Worm (Caenorhabditis elegans): ENCODE data around the gene gop-3.
A peak's percentile ranks its signal among the peaks of the same experiment; 100 is the strongest.

gop-3 gene

DNA sequence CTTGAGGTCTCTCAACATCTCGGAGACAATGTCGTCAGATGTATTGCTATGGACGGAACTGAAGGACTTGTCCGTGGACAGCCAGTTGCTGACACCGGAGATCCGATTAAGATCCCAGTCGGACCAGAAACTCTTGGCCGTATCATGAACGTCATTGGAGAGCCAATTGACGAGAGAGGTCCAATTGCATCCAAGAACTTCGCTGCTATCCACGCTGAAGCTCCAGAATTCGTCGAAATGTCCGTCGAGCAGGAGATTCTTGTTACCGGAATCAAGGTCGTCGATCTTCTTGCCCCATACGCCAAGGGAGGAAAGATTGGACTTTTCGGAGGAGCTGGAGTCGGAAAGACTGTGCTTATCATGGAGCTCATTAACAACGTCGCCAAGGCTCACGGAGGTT is 31.7 kb upstream of the gop-3 start:
- TF ChIP-seq ceh-43 (GFP tag; optimal IDR thresholded peaks at IDR 0.05): no peak
- TF ChIP-seq drap-1 (GFP tag; optimal IDR thresholded peaks at IDR 0.05): no peak
- TF ChIP-seq mep-1 (tag; optimal IDR thresholded peaks at IDR 0.05): no peak
- no peak for TF ChIP-seq snpc-4 (tag; optimal IDR thresholded peaks at IDR 0.05)
- TF ChIP-seq bed-3 (GFP tag; optimal IDR thresholded peaks at IDR 0.05): no peak
- no peak for TF ChIP-seq nhr-237 (tag; optimal IDR thresholded peaks at IDR 0.05)
- TF ChIP-seq mls-2 (tag; optimal IDR thresholded peaks at IDR 0.05): no peak
- TF ChIP-seq ztf-11 (tag; optimal IDR thresholded peaks at IDR 0.05): no peak
- no peak for TF ChIP-seq nhr-28 (tag; optimal IDR thresholded peaks at IDR 0.05)
- no peak for TF ChIP-seq sem-2 (GFP tag; optimal IDR thresholded peaks at IDR 0.05)
- no peak for TF ChIP-seq ham-2 (GFP tag; optimal IDR thresholded peaks at IDR 0.05)
- no peak for TF ChIP-seq elt-1 (tag; optimal IDR thresholded peaks at IDR 0.05; ENCODE audit: borderline replicate concordance, insufficient read depth)
- TF ChIP-seq elt-3 (tag; optimal IDR thresholded peaks at IDR 0.05): no peak
- TF ChIP-seq unc-62 (GFP tag; optimal IDR thresholded peaks at IDR 0.05): no peak
- no peak for TF ChIP-seq unc-39 (tag; optimal IDR thresholded peaks at IDR 0.05)
- no peak for TF ChIP-seq pha-4 (tag; optimal IDR thresholded peaks at IDR 0.05)
- TF ChIP-seq ceh-39 (tag; optimal IDR thresholded peaks at IDR 0.05): no peak
- no peak for TF ChIP-seq ces-1 (GFP tag; optimal IDR thresholded peaks at IDR 0.05)
- no peak for TF ChIP-seq zip-8 (tag; optimal IDR thresholded peaks at IDR 0.05)

DNA sequence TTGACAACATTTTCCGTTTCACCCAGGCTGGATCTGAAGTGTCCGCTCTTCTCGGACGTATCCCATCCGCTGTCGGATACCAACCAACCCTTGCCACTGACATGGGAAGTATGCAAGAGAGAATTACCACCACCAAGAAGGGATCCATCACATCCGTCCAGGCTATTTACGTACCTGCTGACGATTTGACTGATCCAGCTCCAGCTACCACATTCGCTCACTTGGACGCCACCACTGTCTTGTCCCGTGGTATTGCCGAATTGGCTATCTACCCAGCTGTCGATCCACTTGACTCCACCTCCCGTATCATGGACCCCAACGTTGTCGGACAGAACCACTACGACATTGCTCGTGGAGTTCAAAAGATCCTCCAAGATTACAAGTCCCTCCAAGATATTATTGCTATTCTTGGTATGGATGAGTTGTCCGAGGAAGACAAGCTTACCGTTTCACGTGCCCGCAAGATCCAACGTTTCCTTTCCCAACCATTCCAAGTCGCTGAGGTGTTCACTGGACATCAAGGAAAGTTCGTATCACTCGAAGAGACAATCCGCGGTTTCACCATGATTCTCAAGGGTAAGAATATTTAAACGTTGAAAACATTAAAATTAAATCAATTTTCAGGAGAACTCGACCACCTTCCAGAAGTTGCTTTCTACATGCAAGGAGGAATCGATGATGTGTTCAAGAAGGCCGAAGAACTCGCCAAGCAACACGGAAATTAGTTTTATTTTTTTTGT is 30.8 kb upstream of the gop-3 start:
- no peak for TF ChIP-seq M03D4.4 (tag; optimal IDR thresholded peaks at IDR 0.05)
- no peak for TF ChIP-seq lsy-2 (tag; optimal IDR thresholded peaks at IDR 0.05)
- TF ChIP-seq tbx-8 (GFP tag; optimal IDR thresholded peaks at IDR 0.05): no peak
- TF ChIP-seq hlh-1 (tag; optimal IDR thresholded peaks at IDR 0.05): no peak
- TF ChIP-seq mab-5 (tag; optimal IDR thresholded peaks at IDR 0.05): no peak
- no peak for TF ChIP-seq elt-1 (tag; optimal IDR thresholded peaks at IDR 0.05; ENCODE audit: borderline replicate concordance, insufficient read depth)

DNA sequence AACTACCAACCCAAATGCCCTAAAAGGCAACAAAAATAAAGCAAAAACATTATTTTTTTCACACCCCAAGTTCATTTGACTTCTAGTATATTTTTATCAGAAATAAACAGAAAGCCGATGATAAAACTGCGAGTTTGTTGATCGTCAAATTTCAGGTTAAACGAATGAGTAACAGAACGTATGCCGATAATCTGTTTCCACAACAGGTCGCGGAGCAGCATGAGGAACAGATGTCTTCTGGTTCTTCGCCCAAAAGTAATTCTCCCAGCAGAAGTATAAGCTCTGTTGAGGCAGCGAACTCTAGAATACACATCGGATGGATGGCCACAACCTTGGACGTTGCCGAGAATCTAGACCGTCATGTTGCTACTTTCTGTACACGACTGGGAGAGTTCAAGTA is 30.1 kb upstream of the gop-3 start, which contains the start of gene prmt-5:
Gene prmt-5 (plus strand): TSS at position 141 of the 400 bp plus-strand sequence.
- no peak for TF ChIP-seq ztf-11 (tag; optimal IDR thresholded peaks at IDR 0.05)
- no peak for TF ChIP-seq nhr-28 (tag; optimal IDR thresholded peaks at IDR 0.05)
- TF ChIP-seq nhr-76 (tag; optimal IDR thresholded peaks at IDR 0.05): no peak
- no peak for TF ChIP-seq bed-3 (GFP tag; optimal IDR thresholded peaks at IDR 0.05)
- no peak for TF ChIP-seq blmp-1 (tag; optimal IDR thresholded peaks at IDR 0.05)
- TF ChIP-seq M03D4.4 (tag; optimal IDR thresholded peaks at IDR 0.05): no peak
- TF ChIP-seq nhr-12 (tag; optimal IDR thresholded peaks at IDR 0.05): no peak
- no peak for TF ChIP-seq pha-4 (tag; optimal IDR thresholded peaks at IDR 0.05)
- TF ChIP-seq mls-2 (tag; optimal IDR thresholded peaks at IDR 0.05): no peak
- no peak for TF ChIP-seq ces-1 (GFP tag; optimal IDR thresholded peaks at IDR 0.05)
- TF ChIP-seq sptf-1 (tag; optimal IDR thresholded peaks at IDR 0.05): no peak
- TF ChIP-seq lsy-2 (tag; optimal IDR thresholded peaks at IDR 0.05): no peak
- no peak for TF ChIP-seq lin-32 (GFP tag; optimal IDR thresholded peaks at IDR 0.05)
- no peak for TF ChIP-seq cnd-1 (tag; optimal IDR thresholded peaks at IDR 0.05)
- TF ChIP-seq snpc-4 (tag; optimal IDR thresholded peaks at IDR 0.05): no peak
- TF ChIP-seq mab-5 (tag; optimal IDR thresholded peaks at IDR 0.05): no peak
- TF ChIP-seq unc-120 (tag; optimal IDR thresholded peaks at IDR 0.05; ENCODE audit: poor library complexity, severe bottlenecking): no peak
- TF ChIP-seq lin-13 (tag; optimal IDR thresholded peaks at IDR 0.05): no peak
- TF ChIP-seq nhr-2 (tag; optimal IDR thresholded peaks at IDR 0.05): no peak
- TF ChIP-seq elt-1 (tag; optimal IDR thresholded peaks at IDR 0.05; ENCODE audit: borderline replicate concordance, insufficient read depth): no peak

DNA sequence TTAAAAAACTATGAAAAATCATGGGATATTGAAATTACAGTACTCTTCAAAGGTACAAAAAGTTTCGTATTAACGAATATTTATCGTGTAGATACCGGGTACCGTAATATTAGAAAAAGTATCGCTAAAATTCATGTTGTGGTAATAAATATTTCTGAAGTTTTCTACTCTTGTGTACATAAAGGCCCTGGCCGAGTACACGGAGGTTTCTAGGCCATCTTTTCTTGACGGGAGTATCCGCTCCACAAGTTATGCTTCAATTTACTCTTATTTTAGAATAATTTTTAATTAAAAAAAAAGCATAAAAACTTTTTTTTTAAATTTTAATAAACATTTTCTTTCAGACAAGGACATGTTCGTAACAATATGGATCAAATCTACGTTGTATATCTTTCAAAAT is 27.4 kb upstream of the gop-3 start:
- no peak for TF ChIP-seq ces-1 (GFP tag; optimal IDR thresholded peaks at IDR 0.05)
- no peak for TF ChIP-seq nhr-12 (tag; optimal IDR thresholded peaks at IDR 0.05)
- peak; percentile 35 for TF ChIP-seq pha-4 (tag; optimal IDR thresholded peaks at IDR 0.05)
